Worm (Caenorhabditis elegans) whole organism, L4 larva: ENCODE measurements around the gene srh-132.
"Not testable (repeated sequence)": the region's sequence is repeated elsewhere in the genome, so short reads cannot be mapped to it uniquely, and the experiment has no call there.

Source experiments
- D1046.2 ChIP-seq: fragments of 200-800 bp; sonication (Bioruptor generic); IDR thresholded peaks from 2 replicates; pipeline ENCODE4 v1.3.6; 2022; ENCODE audit warnings: missing genetic modification characterization, missing compliant biosample characterization
- F10B5.3 ChIP-seq: sonication (generic microtip); optimal IDR thresholded peaks from 2 replicates; lab custom pipeline; 2016; ENCODE audit warnings: mild to moderate bottlenecking, missing genetic modification characterization, missing compliant biosample characterization
- T20F7.1 ChIP-seq: fragments of 200-800 bp; sonication (Bioruptor generic); optimal IDR thresholded peaks from 2 replicates; lab custom pipeline; 2018; ENCODE audit warnings: mild to moderate bottlenecking, missing genetic modification characterization, missing compliant biosample characterization
- T26A8.4 ChIP-seq: fragments of 200-800 bp; sonication (Bioruptor generic); IDR thresholded peaks from 2 replicates; pipeline ENCODE4 v1.3.6; 2022; ENCODE audit warnings: missing genetic modification characterization, missing compliant biosample characterization
- Y48G9A.11 ChIP-seq: fragments of 200-800 bp; sonication (Bioruptor generic); IDR thresholded peaks from 2 replicates; pipeline ENCODE4 v1.3.6; 2022; ENCODE audit warnings: missing genetic modification reagents, missing genetic modification characterization, missing compliant biosample characterization
- ZK337.2 ChIP-seq: fragments of 200-800 bp; sonication (Bioruptor generic); IDR thresholded peaks from 2 replicates; pipeline ENCODE4 v1.3.6; 2022; ENCODE audit warnings: missing genetic modification reagents, missing genetic modification characterization, missing compliant biosample characterization
- ZK546.5 ChIP-seq, 2 experiments: sonication (generic microtip); optimal IDR thresholded peaks; 2 replicates each; lab custom pipeline; 2017; ENCODE audit warnings: missing biosample characterization in 2 of 2, missing genetic modification characterization in 2 of 2
- aly-2 ChIP-seq: sonication (generic microtip); optimal IDR thresholded peaks from 2 replicates; lab custom pipeline; 2018; ENCODE audit warnings: missing biosample characterization, missing genetic modification characterization
- arid-1 ChIP-seq: fragments of 200-800 bp; sonication (Bioruptor generic); conservative IDR thresholded peaks from 2 replicates; pipeline ENCODE4 v1.3.6; 2022; ENCODE audit warnings: missing genetic modification reagents, missing genetic modification characterization, missing compliant biosample characterization
- ceh-32 ChIP-seq: sonication (generic microtip); optimal IDR thresholded peaks from 2 replicates; lab custom pipeline; 2016; ENCODE audit warnings: mild to moderate bottlenecking, missing genetic modification characterization, missing compliant biosample characterization; ENCODE audit not compliant: poor library complexity
- ceh-82 ChIP-seq: sonication (generic microtip); optimal IDR thresholded peaks from 2 replicates; lab custom pipeline; 2017; ENCODE audit warnings: missing biosample characterization, missing genetic modification characterization
- cey-2 ChIP-seq: sonication (generic microtip); optimal IDR thresholded peaks from 3 replicates; lab custom pipeline; 2017; ENCODE audit warnings: missing genetic modification characterization, mild to moderate bottlenecking, missing compliant biosample characterization, antibody characterized with exemption, borderline replicate concordance; ENCODE audit not compliant: insufficient read depth
- ctbp-1 ChIP-seq: fragments of 200-800 bp; sonication (Bioruptor generic); IDR thresholded peaks from 2 replicates; pipeline ENCODE4 v1.3.6; 2022; ENCODE audit warnings: missing genetic modification reagents, missing genetic modification characterization, missing compliant biosample characterization
- daf-16 ChIP-seq, 3 experiments: sonication (generic microtip); optimal IDR thresholded peaks; 2 replicates each; lab custom pipeline; 2016 to 2017; ENCODE audit warnings: missing genetic modification characterization in 3 of 3, missing genetic modification reagents in 3 of 3, mild to moderate bottlenecking in 2 of 3, missing compliant biosample characterization in 2 of 3, missing biosample characterization in 1 of 3, moderate library complexity in 1 of 3
- duxl-1 ChIP-seq: sonication (generic microtip); optimal IDR thresholded peaks from 2 replicates; lab custom pipeline; 2016; ENCODE audit warnings: mild to moderate bottlenecking, missing genetic modification characterization, moderate library complexity, missing compliant biosample characterization; ENCODE audit not compliant: poor library complexity
- dve-1 ChIP-seq: sonication (generic microtip); optimal IDR thresholded peaks from 2 replicates; lab custom pipeline; 2017; ENCODE audit warnings: antibody characterized with exemption, mild to moderate bottlenecking, missing genetic modification characterization, missing compliant biosample characterization; ENCODE audit not compliant: insufficient read depth
- egl-43 ChIP-seq: fragments of 200-800 bp; sonication (Bioruptor generic); IDR thresholded peaks from 2 replicates; pipeline ENCODE4 v1.3.6; 2022; ENCODE audit warnings: missing genetic modification reagents, missing genetic modification characterization, missing compliant biosample characterization
- hlh-11 ChIP-seq: fragments of 200-800 bp; sonication (Bioruptor generic); optimal IDR thresholded peaks from 2 replicates; lab custom pipeline; 2018; ENCODE audit warnings: mild to moderate bottlenecking, missing genetic modification characterization, missing compliant biosample characterization
- lim-7 ChIP-seq: fragments of 200-800 bp; sonication (Bioruptor generic); IDR thresholded peaks from 2 replicates; pipeline ENCODE4 v1.3.6; 2022; ENCODE audit warnings: missing genetic modification characterization, missing compliant biosample characterization
- lin-1 ChIP-seq: fragments of 200-800 bp; sonication (Bioruptor generic); IDR thresholded peaks from 2 replicates; pipeline ENCODE4 v1.3.6; 2022; ENCODE audit warnings: missing genetic modification reagents, missing genetic modification characterization, missing compliant biosample characterization
- lin-15B ChIP-seq: fragments of 150-350 bp; sonication (generic microtip); optimal IDR thresholded peaks from 3 replicates; lab custom pipeline; 2014; ENCODE audit warnings: missing biosample characterization, missing genetic modification characterization
- madf-5 ChIP-seq, 2 experiments: fragments of 200-800 bp; sonication (Bioruptor generic); IDR thresholded peaks; 2 replicates each; pipeline ENCODE4 v1.3.6; 2022; ENCODE audit warnings: missing compliant biosample characterization in 2 of 2, missing genetic modification characterization in 2 of 2
- mdl-1 ChIP-seq, 2 experiments: fragments of 150-350 bp in 1 of 2; sonication (generic microtip) in 1 of 2; optimal IDR thresholded peaks; 2 replicates each; lab custom pipeline; 2014 to 2017; ENCODE audit warnings: missing biosample characterization in 2 of 2, missing genetic modification characterization in 2 of 2
- mep-1 ChIP-seq: fragments of 150-350 bp; sonication (generic microtip); optimal IDR thresholded peaks from 3 replicates; lab custom pipeline; 2014; ENCODE audit warnings: missing biosample characterization, missing genetic modification characterization
- mxl-2 ChIP-seq: fragments of 200-800 bp; sonication (Bioruptor generic); conservative IDR thresholded peaks from 2 replicates; pipeline ENCODE4 v1.3.6; 2022; ENCODE audit warnings: missing genetic modification reagents, missing genetic modification characterization, missing compliant biosample characterization
- nhr-11 ChIP-seq: fragments of 150-350 bp; optimal IDR thresholded peaks from 2 replicates; lab custom pipeline; 2014; ENCODE audit warnings: missing biosample characterization, missing genetic modification characterization
- nhr-237 ChIP-seq: sonication (generic microtip); optimal IDR thresholded peaks from 2 replicates; lab custom pipeline; 2017; ENCODE audit warnings: missing biosample characterization, missing genetic modification characterization
- nhr-28 ChIP-seq: fragments of 150-350 bp; optimal IDR thresholded peaks from 2 replicates; lab custom pipeline; 2014; ENCODE audit warnings: missing biosample characterization, missing genetic modification characterization
- nhr-6 ChIP-seq: fragments of 150-350 bp; optimal IDR thresholded peaks from 2 replicates; lab custom pipeline; 2014; ENCODE audit warnings: missing biosample characterization, missing genetic modification characterization
- nhr-77 ChIP-seq: fragments of 150-350 bp; optimal IDR thresholded peaks from 2 replicates; lab custom pipeline; 2014; ENCODE audit warnings: missing biosample characterization, missing genetic modification characterization
- php-3 ChIP-seq: fragments of 200-800 bp; sonication (Bioruptor generic); IDR thresholded peaks from 2 replicates; pipeline ENCODE4 v1.3.6; 2022; ENCODE audit warnings: missing genetic modification reagents, missing genetic modification characterization, missing compliant biosample characterization
- sdz-12 ChIP-seq: fragments of 200-800 bp; sonication (Bioruptor generic); optimal IDR thresholded peaks from 2 replicates; lab custom pipeline; 2018; ENCODE audit warnings: mild to moderate bottlenecking, missing genetic modification characterization, missing compliant biosample characterization
- set-16 ChIP-seq: fragments of 200-800 bp; sonication (Bioruptor generic); IDR thresholded peaks from 2 replicates; pipeline ENCODE4 v1.3.6; 2022; ENCODE audit warnings: missing genetic modification reagents, missing genetic modification characterization, missing compliant biosample characterization
- skn-1 ChIP-seq: fragments of 150-350 bp; optimal IDR thresholded peaks from 2 replicates; lab custom pipeline; 2014; ENCODE audit warnings: missing biosample characterization, missing genetic modification characterization
- snpc-1.2 ChIP-seq: fragments of 200-800 bp; sonication (Bioruptor generic); IDR thresholded peaks from 2 replicates; pipeline ENCODE4 v1.3.6; 2022; ENCODE audit warnings: missing genetic modification reagents, missing genetic modification characterization, missing compliant biosample characterization
- spr-3 ChIP-seq: fragments of 200-800 bp; sonication (Bioruptor generic); optimal IDR thresholded peaks from 2 replicates; lab custom pipeline; 2018; ENCODE audit warnings: mild to moderate bottlenecking, missing genetic modification characterization, missing compliant biosample characterization
- tag-97 ChIP-seq: fragments of 200-800 bp; sonication (Bioruptor generic); IDR thresholded peaks from 2 replicates; pipeline ENCODE4 v1.3.6; 2022; ENCODE audit warnings: missing genetic modification characterization, missing compliant biosample characterization
- unc-62 ChIP-seq, 3 experiments: fragments of 150-350 bp in 1 of 3; sonication (generic microtip); optimal IDR thresholded peaks in 2 of 3; peaks in 1 of 3; 1 replicate in 1 of 3; 2 replicates in 2 of 3; lab custom pipeline; 2014 to 2017; ENCODE audit warnings: missing biosample characterization in 3 of 3, missing genetic modification characterization in 3 of 3, missing genetic modification reagents in 3 of 3, missing genotype in 1 of 3
- vab-7 ChIP-seq: fragments of 200-800 bp; sonication (Bioruptor generic); IDR thresholded peaks from 2 replicates; pipeline ENCODE4 v1.3.6; 2022; ENCODE audit warnings: missing genetic modification reagents, missing genetic modification characterization, missing compliant biosample characterization
- zfp-3 ChIP-seq: fragments of 200-800 bp; sonication (Bioruptor generic); conservative IDR thresholded peaks from 2 replicates; pipeline ENCODE4 v1.3.6; 2022; ENCODE audit warnings: missing genetic modification reagents, missing genetic modification characterization, missing compliant biosample characterization
- zip-11 ChIP-seq: fragments of 200-800 bp; sonication (Bioruptor generic); IDR thresholded peaks from 2 replicates; pipeline ENCODE4 v1.3.6; 2022; ENCODE audit warnings: missing genetic modification characterization, missing compliant biosample characterization
- ztf-11 ChIP-seq: fragments of 150-350 bp; optimal IDR thresholded peaks from 2 replicates; lab custom pipeline; 2014; ENCODE audit warnings: missing biosample characterization, missing genetic modification characterization

The srh-132 gene

ce11 chrV:17416833-17417232, 6.8 kb downstream of the srh-132 start, which contains the start of gene clc-21:
Gene clc-21, plus strand, starts transcription at chrV:17417133.
- TF ChIP-seq daf-16 (GFP tag; optimal IDR thresholded peaks at IDR 0.05; lab: Kevin White, UChicago) (no peak), daf-16 (tag; optimal IDR thresholded peaks at IDR 0.05; lab: Kevin White, UChicago) (no peak), nhr-28 (tag; lab: Kevin White, UChicago) (peak; percentile 2)

DNA sequence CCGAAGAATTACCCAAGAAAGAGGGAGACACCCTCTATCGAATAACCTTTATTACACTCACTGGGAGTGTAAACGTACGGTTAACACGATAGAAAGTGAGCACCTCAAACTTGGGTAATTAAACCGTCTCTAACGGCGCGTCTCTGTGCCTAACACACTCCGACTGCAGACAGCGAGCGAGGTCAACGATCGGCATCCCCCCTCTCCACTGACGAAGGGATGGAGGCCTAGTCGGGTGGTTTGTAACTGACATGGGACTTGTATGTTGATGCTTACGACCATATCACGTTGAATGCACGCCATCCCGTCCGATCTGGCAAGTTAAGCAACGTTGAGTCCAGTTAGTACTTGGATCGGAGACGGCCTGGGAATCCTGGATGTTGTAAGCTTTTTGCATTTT, 18.6 kb downstream of the srh-132 start:
- TF ChIP-seq lim-7 = peak; percentile 54; the same call in 1 of the 2 replicates
- TF ChIP-seq unc-62 (GFP tag; optimal IDR thresholded peaks at IDR 0.05 in 1 of 2; lab: Kevin White, UChicago) = peak in 1 of 2 experiments; percentile 22
- not testable (repeated sequence) for TF ChIP-seq unc-62 (tag; optimal IDR thresholded peaks at IDR 0.05; lab: Kevin White, UChicago)
- TF ChIP-seq Y48G9A.11 (GFP tag; lab: Robert Waterston, UW) = peak; percentile 77

DNA sequence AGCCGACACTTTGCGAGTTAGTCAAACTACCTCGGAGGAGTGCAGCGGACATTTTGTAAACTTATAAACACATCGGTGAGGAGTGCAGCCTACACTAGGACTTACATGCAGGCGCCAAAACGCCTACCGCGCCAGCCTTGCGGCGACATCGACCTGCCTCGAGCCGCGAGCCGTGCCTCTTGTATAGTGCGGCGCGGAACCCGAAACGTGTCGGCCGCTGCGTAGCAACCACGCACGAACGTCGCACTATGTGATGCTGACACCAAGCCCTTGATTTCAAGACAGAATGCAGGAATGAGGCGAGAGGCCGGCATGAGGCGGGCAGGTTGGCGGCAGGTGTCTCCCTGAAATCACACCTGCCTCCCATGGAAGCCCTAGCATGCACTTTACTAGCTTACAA, 19.2 kb downstream of the srh-132 start:
- TF ChIP-seq mep-1 = no peak
- peak; percentile 84 for TF ChIP-seq set-16 (GFP tag; lab: Robert Waterston, UW)

DNA sequence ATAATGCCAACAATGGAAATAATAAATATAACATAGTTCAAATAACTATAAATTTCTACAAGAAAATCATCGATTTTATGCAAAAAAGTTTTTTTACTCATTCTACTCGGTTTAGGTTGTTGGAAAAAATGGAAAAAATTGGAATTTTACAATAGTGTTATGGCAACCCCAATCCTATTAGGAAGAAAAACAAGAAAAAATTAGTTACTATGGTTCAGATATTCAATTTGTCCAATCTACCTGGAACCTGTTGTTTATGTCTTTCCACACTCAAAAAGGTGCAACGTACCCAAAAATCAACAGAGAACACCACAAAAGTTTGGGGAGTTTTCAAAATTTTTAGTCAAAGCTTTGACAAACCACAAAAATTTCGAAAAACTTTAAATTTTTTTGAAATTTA, 20.0 kb downstream of the srh-132 start, which contains the start of gene T27C5.10:
Gene T27C5.10 (minus strand): TSS at position 101 of the 400 bp plus-strand sequence.
- no peak for TF ChIP-seq zip-11 (GFP tag; lab: Robert Waterston, UW)
- TF ChIP-seq arid-1 (GFP tag; lab: Robert Waterston, UW) = no peak
- no peak for TF ChIP-seq ceh-32 (tag; lab: Kevin White, UChicago)
- TF ChIP-seq ceh-82 = no peak
- TF ChIP-seq D1046.2 = no peak
- no peak for TF ChIP-seq lin-1 (GFP tag; lab: Robert Waterston, UW)
- TF ChIP-seq cey-2 (tag; lab: Kevin White, UChicago) = no peak
- no peak for TF ChIP-seq T20F7.1
- TF ChIP-seq nhr-6 (tag; lab: Kevin White, UChicago) = no peak
- TF ChIP-seq ZK337.2 = no peak
- no peak for TF ChIP-seq zfp-3 (GFP tag; lab: Robert Waterston, UW)
- no peak for TF ChIP-seq T26A8.4 (GFP tag; lab: Robert Waterston, UW)
- no peak for TF ChIP-seq mep-1
- TF ChIP-seq ctbp-1 (GFP tag; lab: Robert Waterston, UW) = no peak
- no peak for TF ChIP-seq aly-2 (tag; lab: Kevin White, UChicago)
- no peak for TF ChIP-seq madf-5 (GFP tag; IDR thresholded peaks at IDR 0.05; lab: Robert Waterston, UW)
- TF ChIP-seq php-3 (GFP tag; lab: Robert Waterston, UW) = no peak
- TF ChIP-seq egl-43 (GFP tag; lab: Robert Waterston, UW) = no peak

DNA sequence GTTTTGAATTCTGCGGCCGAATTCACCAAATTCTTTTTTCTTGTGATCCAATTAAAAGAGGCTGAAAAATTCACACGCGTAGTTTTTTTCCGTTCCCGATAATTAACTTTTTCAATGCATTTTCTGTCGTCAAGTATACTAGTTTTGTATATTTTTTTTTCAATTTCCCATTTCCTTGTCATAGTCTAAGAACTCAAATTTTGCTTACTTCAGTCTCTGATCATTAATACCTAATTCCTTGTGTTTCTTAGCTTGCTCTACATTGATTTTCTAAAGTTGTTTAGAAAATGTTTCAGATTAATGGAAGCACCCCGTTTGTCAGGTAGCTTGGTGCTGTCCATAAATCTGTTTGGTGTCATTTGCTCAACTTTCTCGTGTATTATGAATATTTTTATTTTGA, 20.8 kb downstream of the srh-132 start, which contains the start of gene srbc-27:
Gene srbc-27 (plus strand): TSS at position 301 of the 400 bp plus-strand sequence.
- TF ChIP-seq spr-3 (GFP tag; lab: Kevin White, UChicago) (no peak), mdl-1 (tag; optimal IDR thresholded peaks at IDR 0.05; lab: Kevin White, UChicago) (no peak), vab-7 (GFP tag; lab: Robert Waterston, UW) (no peak), snpc-1.2 (GFP tag; lab: Robert Waterston, UW) (no peak), nhr-237 (tag; lab: Kevin White, UChicago) (no peak), ZK546.5 (tag; optimal IDR thresholded peaks at IDR 0.05; lab: Kevin White, UChicago) (no peak), mxl-2 (no peak), madf-5 (GFP tag; IDR thresholded peaks at IDR 0.05; lab: Robert Waterston, UW) (no peak), ztf-11 (no peak), hlh-11 (no peak), nhr-11 (tag; lab: Kevin White, UChicago) (no peak), skn-1 (no peak), F10B5.3 (no peak), nhr-77 (tag; lab: Kevin White, UChicago) (no peak), php-3 (GFP tag; lab: Robert Waterston, UW) (no peak), sdz-12 (GFP tag; lab: Kevin White, UChicago) (no peak), duxl-1 (no peak), tag-97 (GFP tag; lab: Robert Waterston, UW) (no peak), dve-1 (no peak), lin-15B (tag; lab: Kevin White, UChicago) (no peak)
